Worm (Caenorhabditis elegans) whole organism, L2 larva: Measurements from ENCODE around the gene dsh-1.

Source experiments
- C34F6.9 ChIP-seq: fragments of 150-350 bp; optimal IDR thresholded peaks from 2 replicates; lab custom pipeline; 2014; ENCODE audit warnings: missing biosample characterization, missing genetic modification characterization
- F13H6.1 ChIP-seq: sonication (generic microtip); optimal IDR thresholded peaks from 2 replicates; lab custom pipeline; 2016; ENCODE audit warnings: missing genetic modification characterization, missing compliant biosample characterization
- R02D3.7 ChIP-seq: fragments of 150-350 bp; optimal IDR thresholded peaks from 2 replicates; lab custom pipeline; 2014; ENCODE audit warnings: missing biosample characterization, missing genetic modification characterization
- Y55F3AM.14 ChIP-seq: fragments of 200-800 bp; sonication (Bioruptor generic); optimal IDR thresholded peaks from 2 replicates; lab custom pipeline; 2018; ENCODE audit warnings: mild to moderate bottlenecking, missing genetic modification characterization, missing compliant biosample characterization
- ZK546.5 ChIP-seq: sonication (generic microtip); optimal IDR thresholded peaks from 2 replicates; lab custom pipeline; 2017; ENCODE audit warnings: missing biosample characterization, missing genetic modification characterization
- alr-1 ChIP-seq: fragments of 150-350 bp; optimal IDR thresholded peaks from 2 replicates; lab custom pipeline; 2014; ENCODE audit warnings: missing biosample characterization, missing genetic modification characterization
- aly-2 ChIP-seq: fragments of 150-350 bp; optimal IDR thresholded peaks from 2 replicates; lab custom pipeline; 2014; ENCODE audit warnings: missing biosample characterization, missing genetic modification characterization
- ama-1 ChIP-seq: fragments of 150-350 bp; optimal IDR thresholded peaks from 2 replicates; lab custom pipeline; 2018; ENCODE audit warnings: inconsistent platforms
- blmp-1 ChIP-seq: sonication (generic microtip); optimal IDR thresholded peaks from 2 replicates; lab custom pipeline; 2017; ENCODE audit warnings: missing genetic modification characterization, mild to moderate bottlenecking, missing compliant biosample characterization, antibody characterized with exemption, moderate library complexity; ENCODE audit not compliant: insufficient read depth
- ceh-16 ChIP-seq: fragments of 150-350 bp; optimal IDR thresholded peaks from 2 replicates; lab custom pipeline; 2014; ENCODE audit warnings: missing biosample characterization, missing genetic modification characterization
- ceh-82 ChIP-seq: fragments of 150-350 bp; optimal IDR thresholded peaks from 2 replicates; lab custom pipeline; 2014; ENCODE audit warnings: missing biosample characterization, missing genetic modification characterization
- crh-2 ChIP-seq: sonication (generic microtip); optimal IDR thresholded peaks from 2 replicates; lab custom pipeline; 2017; ENCODE audit warnings: missing biosample characterization, missing genetic modification characterization
- dmd-4 ChIP-seq: sonication (generic microtip); optimal IDR thresholded peaks from 2 replicates; lab custom pipeline; 2017; ENCODE audit warnings: missing biosample characterization, missing genetic modification characterization
- egl-27 ChIP-seq: sonication (generic microtip); optimal IDR thresholded peaks from 3 replicates; lab custom pipeline; 2017; ENCODE audit warnings: missing biosample characterization, missing genetic modification reagents, missing genetic modification characterization
- elt-1 ChIP-seq: fragments of 150-350 bp; optimal IDR thresholded peaks from 2 replicates; lab custom pipeline; 2014; ENCODE audit warnings: missing biosample characterization, missing genetic modification characterization
- elt-3 ChIP-seq: sonication (generic microtip); optimal IDR thresholded peaks from 2 replicates; lab custom pipeline; 2017; ENCODE audit warnings: missing biosample characterization, missing genetic modification characterization
- fos-1 ChIP-seq: fragments of 150-350 bp; optimal IDR thresholded peaks from 2 replicates; lab custom pipeline; 2014; ENCODE audit warnings: missing biosample characterization, missing genetic modification characterization
- gmeb-1 ChIP-seq: fragments of 150-350 bp; optimal IDR thresholded peaks from 2 replicates; lab custom pipeline; 2014; ENCODE audit warnings: missing biosample characterization, missing genetic modification characterization
- lin-11 ChIP-seq: fragments of 150-350 bp; sonication (generic microtip); optimal IDR thresholded peaks from 2 replicates; lab custom pipeline; 2014; ENCODE audit warnings: missing biosample characterization, missing genetic modification characterization, inconsistent platforms, mixed read lengths
- lin-13 ChIP-seq: fragments of 150-350 bp; optimal IDR thresholded peaks from 2 replicates; lab custom pipeline; 2014; ENCODE audit warnings: missing biosample characterization, missing genetic modification reagents, missing genetic modification characterization
- lin-39 ChIP-seq: fragments of 150-350 bp; optimal IDR thresholded peaks from 2 replicates; lab custom pipeline; 2014; ENCODE audit warnings: missing biosample characterization, missing genetic modification reagents, missing genetic modification characterization
- lsy-2 ChIP-seq, 2 experiments: fragments of 150-350 bp in 1 of 2; sonication (generic microtip) in 1 of 2; optimal IDR thresholded peaks; 2 replicates each; lab custom pipeline; 2014 to 2017; ENCODE audit warnings: missing biosample characterization in 2 of 2, missing genetic modification characterization in 2 of 2
- mab-5 ChIP-seq: fragments of 150-350 bp; optimal IDR thresholded peaks from 2 replicates; lab custom pipeline; 2014; ENCODE audit warnings: missing biosample characterization, missing genetic modification characterization
- mbf-1 ChIP-seq: sonication (generic microtip); optimal IDR thresholded peaks from 2 replicates; lab custom pipeline; 2017; ENCODE audit warnings: missing biosample characterization, missing genetic modification characterization
- mdl-1 ChIP-seq, 2 experiments: fragments of 150-350 bp in 1 of 2; sonication (generic microtip) in 1 of 2; optimal IDR thresholded peaks; 2 replicates each; lab custom pipeline; 2017; ENCODE audit warnings: missing biosample characterization in 2 of 2, missing genetic modification characterization in 2 of 2
- nhr-10 ChIP-seq: sonication (generic microtip); optimal IDR thresholded peaks from 2 replicates; lab custom pipeline; 2017; ENCODE audit warnings: missing biosample characterization, missing genetic modification characterization
- nhr-11 ChIP-seq: fragments of 150-350 bp; optimal IDR thresholded peaks from 2 replicates; lab custom pipeline; 2014; ENCODE audit warnings: missing biosample characterization, missing genetic modification characterization
- nhr-12 ChIP-seq: fragments of 150-350 bp; optimal IDR thresholded peaks from 2 replicates; lab custom pipeline; 2014; ENCODE audit warnings: missing biosample characterization, missing genetic modification characterization
- nhr-129 ChIP-seq: fragments of 150-350 bp; optimal IDR thresholded peaks from 2 replicates; lab custom pipeline; 2014; ENCODE audit warnings: missing biosample characterization, missing genetic modification characterization
- nhr-21 ChIP-seq: fragments of 150-350 bp; optimal IDR thresholded peaks from 2 replicates; lab custom pipeline; 2014; ENCODE audit warnings: missing biosample characterization, missing genetic modification characterization
- nhr-23 ChIP-seq: fragments of 150-350 bp; optimal IDR thresholded peaks from 2 replicates; lab custom pipeline; 2014; ENCODE audit warnings: missing biosample characterization, missing genetic modification reagents, missing genetic modification characterization
- nhr-237 ChIP-seq: fragments of 150-350 bp; optimal IDR thresholded peaks from 2 replicates; lab custom pipeline; 2014; ENCODE audit warnings: missing biosample characterization, missing genetic modification characterization
- nhr-25 ChIP-seq: fragments of 150-350 bp; sonication (generic microtip); optimal IDR thresholded peaks from 3 replicates; lab custom pipeline; 2014; ENCODE audit warnings: missing biosample characterization, missing genetic modification characterization
- nhr-6 ChIP-seq: fragments of 150-350 bp; optimal IDR thresholded peaks from 2 replicates; lab custom pipeline; 2014; ENCODE audit warnings: missing biosample characterization, missing genetic modification characterization
- nhr-77 ChIP-seq: fragments of 150-350 bp; optimal IDR thresholded peaks from 2 replicates; lab custom pipeline; 2014; ENCODE audit warnings: missing biosample characterization, missing genetic modification characterization
- peb-1 ChIP-seq: fragments of 150-350 bp; optimal IDR thresholded peaks from 2 replicates; lab custom pipeline; 2014; ENCODE audit warnings: missing biosample characterization, missing genetic modification characterization
- sem-4 ChIP-seq: fragments of 150-350 bp; optimal IDR thresholded peaks from 2 replicates; lab custom pipeline; 2014; ENCODE audit warnings: missing biosample characterization, missing genetic modification reagents, missing genetic modification characterization
- skn-1 ChIP-seq: sonication (generic microtip); optimal IDR thresholded peaks from 2 replicates; lab custom pipeline; 2017; ENCODE audit warnings: missing biosample characterization, missing genetic modification characterization
- sma-3 ChIP-seq: sonication (generic microtip); optimal IDR thresholded peaks from 2 replicates; lab custom pipeline; 2016; ENCODE audit warnings: missing genetic modification reagents, missing genetic modification characterization, missing compliant biosample characterization
- sma-9 ChIP-seq, 2 experiments: fragments of 150-350 bp in 1 of 2; sonication (generic microtip) in 1 of 2; optimal IDR thresholded peaks; 2 replicates each; lab custom pipeline; 2014 to 2016; ENCODE audit warnings: missing genetic modification characterization in 2 of 2, mild to moderate bottlenecking in 1 of 2, missing biosample characterization in 1 of 2, missing compliant biosample characterization in 1 of 2, missing genetic modification reagents in 1 of 2, moderate library complexity in 1 of 2
- snpc-4 ChIP-seq: fragments of 150-350 bp; optimal IDR thresholded peaks from 2 replicates; lab custom pipeline; 2014; ENCODE audit warnings: missing biosample characterization, missing genetic modification characterization
- unc-39 ChIP-seq: fragments of 150-350 bp; optimal IDR thresholded peaks from 2 replicates; lab custom pipeline; 2014; ENCODE audit warnings: missing biosample characterization, missing genetic modification characterization
- unc-55 ChIP-seq: fragments of 150-350 bp; sonication (generic microtip); optimal IDR thresholded peaks from 3 replicates; lab custom pipeline; 2014; ENCODE audit warnings: missing biosample characterization, missing genetic modification reagents, missing genetic modification characterization
- unc-62 ChIP-seq: fragments of 150-350 bp; optimal IDR thresholded peaks from 2 replicates; lab custom pipeline; 2014; ENCODE audit warnings: missing biosample characterization, missing genetic modification reagents, missing genetic modification characterization
- zag-1 ChIP-seq: fragments of 150-350 bp; optimal IDR thresholded peaks from 2 replicates; lab custom pipeline; 2014; ENCODE audit warnings: missing biosample characterization, missing genetic modification characterization
- ztf-1 ChIP-seq: fragments of 200-800 bp; sonication (Bioruptor generic); conservative IDR thresholded peaks from 2 replicates; pipeline ENCODE4 v1.3.6; 2022; ENCODE audit warnings: missing genetic modification characterization, missing compliant biosample characterization
- ztf-11 ChIP-seq: sonication (generic microtip); optimal IDR thresholded peaks from 2 replicates; lab custom pipeline; 2017; ENCODE audit warnings: missing biosample characterization, missing genetic modification characterization
- ztf-4 ChIP-seq: fragments of 150-350 bp; optimal IDR thresholded peaks from 2 replicates; lab custom pipeline; 2014; ENCODE audit warnings: missing biosample characterization, missing genetic modification characterization

The dsh-1 gene

ce11 chrII:5225284-5225683 lies at the start of gene dsh-1:
Gene dsh-1 (minus strand): TSS chrII:5225384.
- TF ChIP-seq ztf-11 (tag; lab: Kevin White, UChicago) (no peak), sma-3 (GFP tag; lab: Kevin White, UChicago) (no peak), nhr-6 (no peak), ztf-4 (tag; lab: Kevin White, UChicago) (no peak), alr-1 (no peak), ZK546.5 (tag; lab: Kevin White, UChicago) (no peak), nhr-129 (tag; lab: Kevin White, UChicago) (no peak), lin-39 (tag; lab: Kevin White, UChicago) (no peak), elt-1 (tag; lab: Kevin White, UChicago) (no peak), Y55F3AM.14 (no peak), C34F6.9 (tag; lab: Kevin White, UChicago) (no peak), nhr-237 (tag; lab: Kevin White, UChicago) (no peak), ceh-82 (tag; lab: Kevin White, UChicago) (no peak), egl-27 (no peak), zag-1 (tag; lab: Kevin White, UChicago) (no peak)

DNA sequence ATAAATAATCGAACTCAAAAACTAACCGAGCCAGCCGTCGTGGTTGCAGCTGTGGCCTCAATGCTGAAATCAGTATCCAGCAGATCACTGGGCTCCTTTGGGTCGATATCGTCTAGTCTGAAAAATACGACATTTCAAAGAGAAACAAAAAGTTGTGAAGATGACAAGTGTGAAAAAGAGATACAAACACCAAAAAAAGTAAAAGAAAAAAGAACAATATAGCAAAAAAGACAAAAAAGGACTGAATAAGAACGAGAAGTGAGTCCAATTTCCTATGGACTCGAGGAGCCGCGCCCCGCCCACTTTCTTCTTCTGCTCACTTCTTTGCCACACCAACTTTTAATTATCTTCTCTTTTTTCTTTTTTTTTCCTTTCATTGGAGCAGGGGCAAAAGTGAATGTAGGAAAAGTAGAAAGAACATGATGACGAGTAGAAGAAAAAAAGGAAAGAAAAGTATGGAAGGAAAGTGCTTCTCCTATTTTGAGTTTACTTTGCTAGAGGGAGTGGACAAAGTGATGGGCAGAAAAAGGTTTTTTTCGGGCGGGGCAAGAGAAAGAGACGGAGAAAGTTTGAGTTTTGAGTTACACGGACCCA lies 46.6 kb upstream of the dsh-1 start, which contains the start of gene drn-1:
Gene drn-1 (minus strand): TSS at position 117 of the 594 bp plus-strand sequence.
- TF ChIP-seq gmeb-1 (no peak), unc-62 (no peak), egl-27 (no peak), sem-4 (tag; lab: Kevin White, UChicago) (no peak), Y55F3AM.14 (no peak), zag-1 (tag; lab: Kevin White, UChicago) (peak; percentile 16), ztf-11 (tag; lab: Kevin White, UChicago) (no peak), fos-1 (tag; lab: Kevin White, UChicago) (no peak), nhr-11 (tag; lab: Kevin White, UChicago) (no peak), crh-2 (tag; lab: Kevin White, UChicago) (peak; percentile 20), mab-5 (tag; lab: Kevin White, UChicago) (no peak), alr-1 (no peak), dmd-4 (no peak), elt-1 (tag; lab: Kevin White, UChicago) (no peak), ama-1 (lab: Kevin White, UChicago) (no peak), mdl-1 (tag; optimal IDR thresholded peaks at IDR 0.05; lab: Kevin White, UChicago) (peak in 1 of 2 experiments; percentile 7), nhr-25 (tag; lab: Kevin White, UChicago) (no peak), sma-9 (GFP tag; optimal IDR thresholded peaks at IDR 0.05; lab: Kevin White, UChicago) (no peak), sma-9 (tag; optimal IDR thresholded peaks at IDR 0.05; lab: Kevin White, UChicago) (no peak), unc-39 (tag; lab: Kevin White, UChicago) (no peak), R02D3.7 (no peak), nhr-12 (no peak), C34F6.9 (tag; lab: Kevin White, UChicago) (peak; percentile 56), lin-11 (tag; lab: Kevin White, UChicago) (no peak), aly-2 (tag; lab: Kevin White, UChicago) (no peak), lin-39 (tag; lab: Kevin White, UChicago) (no peak), lsy-2 (tag; optimal IDR thresholded peaks at IDR 0.05; lab: Kevin White, UChicago) (peak in 1 of 2 experiments; percentile 13), nhr-10 (tag; lab: Kevin White, UChicago) (no peak), mbf-1 (tag; lab: Kevin White, UChicago) (no peak), ztf-1 (GFP tag; lab: Robert Waterston, UW) (no peak), ZK546.5 (tag; lab: Kevin White, UChicago) (no peak), lin-13 (GFP tag; lab: Kevin White, UChicago) (no peak), nhr-23 (no peak), peb-1 (tag; lab: Kevin White, UChicago) (no peak), snpc-4 (tag; lab: Kevin White, UChicago) (no peak), nhr-6 (no peak), sma-3 (GFP tag; lab: Kevin White, UChicago) (no peak), nhr-77 (tag; lab: Kevin White, UChicago) (no peak), nhr-237 (tag; lab: Kevin White, UChicago) (no peak), nhr-129 (tag; lab: Kevin White, UChicago) (peak; percentile 23), nhr-21 (tag; lab: Kevin White, UChicago) (no peak), F13H6.1 (tag; lab: Kevin White, UChicago) (no peak), ceh-16 (tag; lab: Kevin White, UChicago) (no peak), elt-3 (tag; lab: Kevin White, UChicago) (no peak), blmp-1 (tag; lab: Kevin White, UChicago) (no peak), skn-1 (tag; lab: Kevin White, UChicago) (no peak), unc-55 (GFP tag; lab: Kevin White, UChicago) (peak; percentile 16)
